Worm (Caenorhabditis elegans) whole organism, young adult: Measurements from ENCODE around the gene W07B8.4.
A peak's percentile ranks its signal among the peaks of the same experiment; 100 is the strongest.

Experiments used
- B0336.3 ChIP-seq: fragments of 200-800 bp; sonication (Bioruptor generic); IDR thresholded peaks from 2 replicates; pipeline ENCODE4 v1.3.6; 2022; ENCODE audit warnings: missing genetic modification characterization, missing compliant biosample characterization
- F10E7.11 ChIP-seq: sonication (generic microtip); optimal IDR thresholded peaks from 2 replicates; lab custom pipeline; 2017; ENCODE audit warnings: mild to moderate bottlenecking, missing genetic modification characterization, moderate library complexity, missing compliant biosample characterization
- F33H1.4 ChIP-seq: fragments of 200-800 bp; sonication (Bioruptor generic); IDR thresholded peaks from 2 replicates; pipeline ENCODE4 v1.3.6; 2022; ENCODE audit warnings: missing genetic modification reagents, missing genetic modification characterization, missing compliant biosample characterization
- F52B5.7 ChIP-seq: sonication (generic microtip); optimal IDR thresholded peaks from 2 replicates; lab custom pipeline; 2016; ENCODE audit warnings: mild to moderate bottlenecking, missing genetic modification characterization, missing compliant biosample characterization
- T26A5.8 ChIP-seq: sonication (generic microtip); optimal IDR thresholded peaks from 2 replicates; lab custom pipeline; 2016; ENCODE audit warnings: missing genetic modification characterization, missing compliant biosample characterization
- Y56A3A.18 ChIP-seq: fragments of 200-800 bp; sonication (Bioruptor generic); IDR thresholded peaks from 2 replicates; pipeline ENCODE4 v1.3.6; 2022; ENCODE audit warnings: missing genetic modification reagents, missing genetic modification characterization, missing compliant biosample characterization
- Y79H2A.3 ChIP-seq: fragments of 200-800 bp; sonication (Bioruptor generic); conservative IDR thresholded peaks from 2 replicates; pipeline ENCODE4 v1.3.6; 2022; ENCODE audit warnings: missing genetic modification reagents, missing genetic modification characterization, missing compliant biosample characterization
- atf-7 ChIP-seq: sonication (generic microtip); optimal IDR thresholded peaks from 2 replicates; lab custom pipeline; 2017; ENCODE audit warnings: mild to moderate bottlenecking, missing genetic modification characterization, missing compliant biosample characterization
- attf-5 ChIP-seq: fragments of 200-800 bp; sonication (Bioruptor generic); optimal IDR thresholded peaks from 2 replicates; lab custom pipeline; 2018; ENCODE audit warnings: mild to moderate bottlenecking, missing genetic modification characterization, missing compliant biosample characterization
- attf-6 ChIP-seq: fragments of 200-800 bp; sonication (Bioruptor generic); IDR thresholded peaks from 2 replicates; pipeline ENCODE4 v1.3.6; 2022; ENCODE audit warnings: missing genetic modification reagents, missing genetic modification characterization, missing compliant biosample characterization
- cebp-2 ChIP-seq: fragments of 200-800 bp; sonication (Bioruptor generic); IDR thresholded peaks from 2 replicates; pipeline ENCODE4 v1.3.6; 2022; ENCODE audit warnings: missing genetic modification characterization, missing compliant biosample characterization
- ceh-27 ChIP-seq: fragments of 200-800 bp; sonication (Bioruptor generic); optimal IDR thresholded peaks from 2 replicates; lab custom pipeline; 2018; ENCODE audit warnings: mild to moderate bottlenecking, missing genetic modification characterization, moderate library complexity, missing compliant biosample characterization
- dpff-1 ChIP-seq: sonication (generic microtip); optimal IDR thresholded peaks from 2 replicates; lab custom pipeline; 2017; ENCODE audit warnings: mild to moderate bottlenecking, missing genetic modification characterization, missing compliant biosample characterization
- egrh-3 ChIP-seq: fragments of 200-800 bp; sonication (Bioruptor generic); IDR thresholded peaks from 2 replicates; pipeline ENCODE4 v1.3.6; 2022; ENCODE audit warnings: missing genetic modification reagents, missing genetic modification characterization, missing compliant biosample characterization
- ekl-4 ChIP-seq: fragments of 200-800 bp; sonication (Bioruptor generic); IDR thresholded peaks from 2 replicates; pipeline ENCODE4 v1.3.6; 2022; ENCODE audit warnings: missing genetic modification reagents, missing genetic modification characterization, missing compliant biosample characterization
- fkh-3 ChIP-seq: sonication (generic microtip); optimal IDR thresholded peaks from 2 replicates; lab custom pipeline; 2016; ENCODE audit warnings: mild to moderate bottlenecking, missing genetic modification characterization, missing compliant biosample characterization
- gei-17 ChIP-seq: fragments of 200-800 bp; sonication (Bioruptor generic); optimal IDR thresholded peaks from 2 replicates; lab custom pipeline; 2018; ENCODE audit warnings: mild to moderate bottlenecking, missing genetic modification characterization, missing compliant biosample characterization
- hsf-1 ChIP-seq: fragments of 200-800 bp; sonication (Bioruptor generic); IDR thresholded peaks from 2 replicates; pipeline ENCODE4 v1.3.6; 2022; ENCODE audit warnings: missing genetic modification reagents, missing genetic modification characterization, missing compliant biosample characterization
- lin-54 ChIP-seq: fragments of 200-800 bp; sonication (Bioruptor generic); optimal IDR thresholded peaks from 2 replicates; lab custom pipeline; 2018; ENCODE audit warnings: mild to moderate bottlenecking, missing genetic modification characterization, missing compliant biosample characterization
- lir-1 ChIP-seq: fragments of 200-800 bp; sonication (Bioruptor generic); conservative IDR thresholded peaks from 2 replicates; pipeline ENCODE4 v1.3.6; 2022; ENCODE audit warnings: missing genetic modification reagents, missing genetic modification characterization, missing compliant biosample characterization
- madf-6 ChIP-seq: fragments of 200-800 bp; sonication (Bioruptor generic); IDR thresholded peaks from 2 replicates; pipeline ENCODE4 v1.3.6; 2022; ENCODE audit warnings: missing genetic modification reagents, missing genetic modification characterization, missing compliant biosample characterization
- madf-8 ChIP-seq: fragments of 200-800 bp; sonication (Bioruptor generic); conservative IDR thresholded peaks from 2 replicates; pipeline ENCODE4 v1.3.6; 2022; ENCODE audit warnings: missing genetic modification reagents, missing genetic modification characterization, missing compliant biosample characterization
- mxl-1 ChIP-seq: sonication (generic microtip); optimal IDR thresholded peaks from 2 replicates; lab custom pipeline; 2016; ENCODE audit warnings: missing genetic modification characterization, missing compliant biosample characterization
- pbrm-1 ChIP-seq: fragments of 200-800 bp; sonication (Bioruptor generic); IDR thresholded peaks from 2 replicates; pipeline ENCODE4 v1.3.6; 2022; ENCODE audit warnings: missing genetic modification reagents, missing genetic modification characterization, missing compliant biosample characterization
- repo-1 ChIP-seq: sonication (generic microtip); optimal IDR thresholded peaks from 2 replicates; lab custom pipeline; 2017; ENCODE audit warnings: mild to moderate bottlenecking, missing genetic modification characterization, missing compliant biosample characterization
- sea-2 ChIP-seq: fragments of 200-800 bp; sonication (Bioruptor generic); IDR thresholded peaks from 2 replicates; pipeline ENCODE4 v1.3.6; 2022; ENCODE audit warnings: missing genetic modification characterization, missing compliant biosample characterization
- snpc-1.1 ChIP-seq: sonication (generic microtip); optimal IDR thresholded peaks from 2 replicates; lab custom pipeline; 2017; ENCODE audit warnings: missing genetic modification characterization, mild to moderate bottlenecking, missing compliant biosample characterization, antibody characterized with exemption, moderate library complexity, missing genotype, missing genetic modification reagents; ENCODE audit not compliant: insufficient read depth
- snpc-4 ChIP-seq, 5 experiments: fragments of 150-350 bp in 1 of 5; sonication (generic microtip) in 4 of 5; optimal IDR thresholded peaks; 2 replicates each; lab custom pipeline; 2014 to 2018; ENCODE audit warnings: missing genetic modification characterization in 5 of 5, missing biosample characterization in 3 of 5, antibody characterized with exemption in 2 of 5, mild to moderate bottlenecking in 2 of 5, missing compliant biosample characterization in 2 of 5, missing genotype in 2 of 5, moderate library complexity in 2 of 5, missing genetic modification reagents in 1 of 5
- sptf-2 ChIP-seq: fragments of 200-800 bp; sonication (Bioruptor generic); optimal IDR thresholded peaks from 2 replicates; lab custom pipeline; 2018; ENCODE audit warnings: mild to moderate bottlenecking, missing genetic modification characterization, missing compliant biosample characterization
- tbp1 ChIP-seq: fragments of 200-800 bp; sonication (Bioruptor generic); optimal IDR thresholded peaks from 2 replicates; lab custom pipeline; 2018; ENCODE audit warnings: mild to moderate bottlenecking, missing genetic modification characterization, missing compliant biosample characterization
- unc-130 ChIP-seq: sonication (generic microtip); optimal IDR thresholded peaks from 2 replicates; lab custom pipeline; 2016; ENCODE audit warnings: missing genetic modification reagents, missing genetic modification characterization, missing compliant biosample characterization
- unc-62 ChIP-seq: fragments of 150-350 bp; optimal IDR thresholded peaks from 2 replicates; lab custom pipeline; 2014; ENCODE audit warnings: missing biosample characterization, missing genetic modification reagents, missing genetic modification characterization
- zfh-2 ChIP-seq: fragments of 200-800 bp; sonication (Bioruptor generic); conservative IDR thresholded peaks from 2 replicates; pipeline ENCODE4 v1.3.6; 2022; ENCODE audit warnings: missing genetic modification reagents, missing genetic modification characterization, missing compliant biosample characterization
- ztf-25 ChIP-seq: fragments of 200-800 bp; sonication (Bioruptor generic); IDR thresholded peaks from 2 replicates; pipeline ENCODE4 v1.3.6; 2022; ENCODE audit warnings: missing genetic modification reagents, missing genetic modification characterization, missing compliant biosample characterization
- ztf-26 ChIP-seq: sonication (generic microtip); optimal IDR thresholded peaks from 2 replicates; lab custom pipeline; 2017; ENCODE audit warnings: missing genetic modification characterization, missing compliant biosample characterization

Gene W07B8.4

ce11 chrV:1151324-1151742 lies 19.6 kb upstream of the W07B8.4 start (continued):
- TF ChIP-seq tbp1 (GFP tag; lab: Kevin White, UChicago) (peak; percentile 77), mxl-1 (no peak), cebp-2 (GFP tag; lab: Robert Waterston, UW) (peak; percentile 95), B0336.3 (peak; percentile 100), Y79H2A.3 (GFP tag; lab: Robert Waterston, UW) (no peak), dpff-1 (tag; lab: Kevin White, UChicago) (peak; percentile 97), unc-62 (no peak), snpc-4 (GFP tag; optimal IDR thresholded peaks at IDR 0.05; lab: Kevin White, UChicago) (peak; percentile 53), snpc-4 (tag; optimal IDR thresholded peaks at IDR 0.05; lab: Kevin White, UChicago) (peak; percentile 61 to 91 (median 82)), hsf-1 (GFP tag; lab: Robert Waterston, UW) (peak; percentile 68; the same call in 1 of the 2 replicates), madf-6 (GFP tag; lab: Robert Waterston, UW) (peak; percentile 56), sptf-2 (GFP tag; lab: Kevin White, UChicago) (peak; percentile 83), ztf-25 (GFP tag; lab: Robert Waterston, UW) (no peak), sea-2 (peak; percentile 96), ekl-4 (GFP tag; lab: Robert Waterston, UW) (peak; percentile 98), snpc-1.1 (tag; lab: Kevin White, UChicago) (no peak), repo-1 (tag; lab: Kevin White, UChicago) (peak; percentile 99), F10E7.11 (tag; lab: Kevin White, UChicago) (peak; percentile 87), atf-7 (tag; lab: Kevin White, UChicago) (peak; percentile 100), egrh-3 (GFP tag; lab: Robert Waterston, UW) (peak; percentile 94), madf-8 (no peak), fkh-3 (tag; lab: Kevin White, UChicago) (peak; percentile 61), gei-17 (GFP tag; lab: Kevin White, UChicago) (peak; percentile 94), lin-54 (GFP tag; lab: Kevin White, UChicago) (peak; percentile 94), ceh-27 (peak; percentile 97), ztf-26 (tag; lab: Kevin White, UChicago) (peak; percentile 99), Y56A3A.18 (GFP tag; lab: Robert Waterston, UW) (peak; percentile 96), F52B5.7 (tag; lab: Kevin White, UChicago) (peak; percentile 95), unc-130 (GFP tag; lab: Kevin White, UChicago) (peak; percentile 38), T26A5.8 (tag; lab: Kevin White, UChicago) (no peak), lir-1 (peak; percentile 92), F33H1.4 (GFP tag; lab: Robert Waterston, UW) (peak; percentile 58)

DNA sequence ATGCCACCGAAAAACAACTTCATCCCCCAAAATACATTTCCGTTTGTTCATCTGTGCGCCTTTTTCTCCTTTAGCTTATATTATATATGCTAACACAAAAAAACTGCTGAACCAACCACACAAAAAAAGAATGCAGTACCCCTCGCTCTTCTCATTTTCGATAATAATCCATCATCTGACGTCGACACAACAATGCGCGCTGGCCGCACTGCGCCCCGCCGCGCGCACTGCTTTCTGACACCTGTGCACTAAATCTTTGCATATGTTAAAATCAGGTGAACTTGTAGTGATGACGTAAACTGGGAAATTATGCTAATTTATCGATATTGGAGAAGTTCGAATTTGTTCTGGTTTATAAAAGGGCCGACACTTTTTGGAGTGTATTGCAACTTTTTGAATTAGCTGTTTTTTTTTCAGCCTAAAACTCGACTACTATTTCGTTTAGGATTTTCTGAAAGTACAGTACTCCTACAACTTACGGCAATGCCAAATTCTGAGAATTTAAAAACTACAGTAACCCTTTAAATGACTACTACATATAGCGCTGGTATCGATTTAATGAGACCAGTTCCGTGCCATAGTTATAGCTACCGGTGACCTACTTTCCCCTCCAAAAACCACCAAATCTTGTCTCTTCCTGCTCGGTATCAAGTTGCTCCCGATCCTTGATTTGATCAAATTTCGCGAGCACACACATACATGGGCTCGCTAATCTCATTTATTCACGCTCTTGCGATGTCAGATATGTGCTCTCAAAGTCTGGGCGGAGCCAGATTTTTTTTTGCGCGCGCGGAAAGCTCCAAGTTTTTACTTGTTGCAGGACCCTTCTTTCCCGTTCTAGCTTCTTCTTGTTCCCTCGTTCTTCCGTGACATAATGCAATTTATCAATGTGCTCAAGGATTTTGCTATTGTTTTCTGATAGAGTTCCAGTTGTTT lies 18.3 kb upstream of the W07B8.4 start:
- no peak for TF ChIP-seq pbrm-1 (GFP tag; lab: Robert Waterston, UW)
- TF ChIP-seq attf-5, result no peak
- 0 out of 2 replicates have a peak, but pooled peaks have one; percentile 17 for TF ChIP-seq zfh-2
- no peak for TF ChIP-seq attf-6 (GFP tag; lab: Robert Waterston, UW)
- TF ChIP-seq gei-17 (GFP tag; lab: Kevin White, UChicago), result no peak
